Worm (Caenorhabditis elegans) whole organism, L3 larva: ENCODE results near the gene F08F8.11.

Experiments used
- aly-2 ChIP-seq: fragments of 150-350 bp; optimal IDR thresholded peaks from 2 replicates; lab custom pipeline; 2014; ENCODE audit warnings: missing biosample characterization, missing genetic modification characterization
- elt-2 ChIP-seq: sonication (generic microtip); optimal IDR thresholded peaks from 2 replicates; lab custom pipeline; 2016; ENCODE audit warnings: missing genetic modification reagents, mild to moderate bottlenecking, missing genetic modification characterization, missing compliant biosample characterization
- nhr-11 ChIP-seq: fragments of 150-350 bp; optimal IDR thresholded peaks from 2 replicates; lab custom pipeline; 2014; ENCODE audit warnings: missing biosample characterization, missing genetic modification characterization
- nhr-25 ChIP-seq: sonication (generic microtip); optimal IDR thresholded peaks from 2 replicates; lab custom pipeline; 2017; ENCODE audit warnings: missing biosample characterization, missing genetic modification characterization
- tbx-2 ChIP-seq: sonication (generic microtip); optimal IDR thresholded peaks from 2 replicates; lab custom pipeline; 2016; ENCODE audit warnings: mild to moderate bottlenecking, missing genetic modification characterization, missing compliant biosample characterization

DNA sequence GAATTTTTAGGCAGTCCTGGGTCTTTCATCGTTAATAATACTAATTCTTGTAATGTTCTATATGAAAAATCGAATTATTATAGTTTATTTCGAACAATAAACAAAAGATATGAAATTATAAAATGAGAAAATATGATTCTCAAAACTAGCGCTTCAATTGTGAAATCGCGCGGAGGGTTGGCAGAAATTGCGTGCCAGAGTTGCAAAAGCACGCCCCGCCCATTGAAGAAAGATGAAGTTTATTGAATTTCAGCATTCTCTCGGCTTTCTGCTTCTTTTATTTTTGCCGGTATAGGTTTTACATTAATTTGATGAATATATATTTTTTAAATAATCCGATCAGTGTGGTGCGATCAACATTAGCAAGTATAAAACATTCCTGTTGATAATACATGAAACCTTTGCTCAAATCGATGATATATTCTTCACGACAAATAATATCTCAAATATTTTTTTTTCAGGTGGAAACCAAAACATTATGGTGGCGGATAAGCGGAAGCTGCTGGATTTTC is 6.6 kb upstream of the F08F8.11 start, which contains the start of the genes eco-1 and hmgr-1:
- TF ChIP-seq elt-2 (tag; lab: Kevin White, UChicago) (no peak), aly-2 (tag; lab: Kevin White, UChicago) (no peak), tbx-2 (tag; lab: Kevin White, UChicago) (no peak), nhr-25 (tag; lab: Kevin White, UChicago) (no peak), nhr-11 (tag; lab: Kevin White, UChicago) (no peak)
